Worm (Caenorhabditis elegans): Measurements from ENCODE around the gene T19D12.5.

ce11 chrII:6598050-6598449 is 38.0 kb downstream of the T19D12.5 start, which contains the start of gene dnj-8:
- TF ChIP-seq fkh-10 (GFP tag; optimal IDR thresholded peaks at IDR 0.05) (no peak), alr-1 (tag; optimal IDR thresholded peaks at IDR 0.05; ENCODE audit: borderline replicate concordance) (no peak), skn-1 (tag; optimal IDR thresholded peaks at IDR 0.05) (no peak), ztf-4 (tag; optimal IDR thresholded peaks at IDR 0.05) (no peak), grh-1 (GFP tag; IDR thresholded peaks at IDR 0.05) (no peak), aly-2 (tag; optimal IDR thresholded peaks at IDR 0.05) (no peak), zag-1 (tag; optimal IDR thresholded peaks at IDR 0.05) (no peak), nhr-76 (tag; optimal IDR thresholded peaks at IDR 0.05) (no peak), aha-1 (tag; optimal IDR thresholded peaks at IDR 0.05) (no peak)

All from whole organism, L1 larva.